Worm (Caenorhabditis elegans) whole organism, L2 larva: ENCODE measurements around the gene C42D4.13.

Experiments
- C34F6.9 ChIP-seq: fragments of 150-350 bp; optimal IDR thresholded peaks from 2 replicates; lab custom pipeline; 2014; ENCODE audit warnings: missing biosample characterization, missing genetic modification characterization
- F13H6.1 ChIP-seq: sonication (generic microtip); optimal IDR thresholded peaks from 2 replicates; lab custom pipeline; 2016; ENCODE audit warnings: missing genetic modification characterization, missing compliant biosample characterization
- R02D3.7 ChIP-seq: fragments of 150-350 bp; optimal IDR thresholded peaks from 2 replicates; lab custom pipeline; 2014; ENCODE audit warnings: missing biosample characterization, missing genetic modification characterization
- ama-1 ChIP-seq: fragments of 150-350 bp; optimal IDR thresholded peaks from 2 replicates; lab custom pipeline; 2018; ENCODE audit warnings: inconsistent platforms
- ceh-16 ChIP-seq: fragments of 150-350 bp; optimal IDR thresholded peaks from 2 replicates; lab custom pipeline; 2014; ENCODE audit warnings: missing biosample characterization, missing genetic modification characterization
- crh-2 ChIP-seq: sonication (generic microtip); optimal IDR thresholded peaks from 2 replicates; lab custom pipeline; 2017; ENCODE audit warnings: missing biosample characterization, missing genetic modification characterization
- dmd-4 ChIP-seq: sonication (generic microtip); optimal IDR thresholded peaks from 2 replicates; lab custom pipeline; 2017; ENCODE audit warnings: missing biosample characterization, missing genetic modification characterization
- egl-27 ChIP-seq: sonication (generic microtip); optimal IDR thresholded peaks from 3 replicates; lab custom pipeline; 2017; ENCODE audit warnings: missing biosample characterization, missing genetic modification reagents, missing genetic modification characterization
- elt-1 ChIP-seq: fragments of 150-350 bp; optimal IDR thresholded peaks from 2 replicates; lab custom pipeline; 2014; ENCODE audit warnings: missing biosample characterization, missing genetic modification characterization
- elt-3 ChIP-seq: sonication (generic microtip); optimal IDR thresholded peaks from 2 replicates; lab custom pipeline; 2017; ENCODE audit warnings: missing biosample characterization, missing genetic modification characterization
- gmeb-1 ChIP-seq: fragments of 150-350 bp; optimal IDR thresholded peaks from 2 replicates; lab custom pipeline; 2014; ENCODE audit warnings: missing biosample characterization, missing genetic modification characterization
- lin-11 ChIP-seq: fragments of 150-350 bp; sonication (generic microtip); optimal IDR thresholded peaks from 2 replicates; lab custom pipeline; 2014; ENCODE audit warnings: missing biosample characterization, missing genetic modification characterization, inconsistent platforms, mixed read lengths
- lin-13 ChIP-seq: fragments of 150-350 bp; optimal IDR thresholded peaks from 2 replicates; lab custom pipeline; 2014; ENCODE audit warnings: missing biosample characterization, missing genetic modification reagents, missing genetic modification characterization
- lin-39 ChIP-seq: fragments of 150-350 bp; optimal IDR thresholded peaks from 2 replicates; lab custom pipeline; 2014; ENCODE audit warnings: missing biosample characterization, missing genetic modification reagents, missing genetic modification characterization
- lsy-2 ChIP-seq, 2 experiments: fragments of 150-350 bp in 1 of 2; sonication (generic microtip) in 1 of 2; optimal IDR thresholded peaks; 2 replicates each; lab custom pipeline; 2014 to 2017; ENCODE audit warnings: missing biosample characterization in 2 of 2, missing genetic modification characterization in 2 of 2
- mab-5 ChIP-seq: fragments of 150-350 bp; optimal IDR thresholded peaks from 2 replicates; lab custom pipeline; 2014; ENCODE audit warnings: missing biosample characterization, missing genetic modification characterization
- mbf-1 ChIP-seq: sonication (generic microtip); optimal IDR thresholded peaks from 2 replicates; lab custom pipeline; 2017; ENCODE audit warnings: missing biosample characterization, missing genetic modification characterization
- mdl-1 ChIP-seq, 2 experiments: fragments of 150-350 bp in 1 of 2; sonication (generic microtip) in 1 of 2; optimal IDR thresholded peaks; 2 replicates each; lab custom pipeline; 2017; ENCODE audit warnings: missing biosample characterization in 2 of 2, missing genetic modification characterization in 2 of 2
- nhr-10 ChIP-seq: sonication (generic microtip); optimal IDR thresholded peaks from 2 replicates; lab custom pipeline; 2017; ENCODE audit warnings: missing biosample characterization, missing genetic modification characterization
- nhr-12 ChIP-seq: fragments of 150-350 bp; optimal IDR thresholded peaks from 2 replicates; lab custom pipeline; 2014; ENCODE audit warnings: missing biosample characterization, missing genetic modification characterization
- nhr-129 ChIP-seq: fragments of 150-350 bp; optimal IDR thresholded peaks from 2 replicates; lab custom pipeline; 2014; ENCODE audit warnings: missing biosample characterization, missing genetic modification characterization
- nhr-21 ChIP-seq: fragments of 150-350 bp; optimal IDR thresholded peaks from 2 replicates; lab custom pipeline; 2014; ENCODE audit warnings: missing biosample characterization, missing genetic modification characterization
- nhr-23 ChIP-seq: fragments of 150-350 bp; optimal IDR thresholded peaks from 2 replicates; lab custom pipeline; 2014; ENCODE audit warnings: missing biosample characterization, missing genetic modification reagents, missing genetic modification characterization
- nhr-237 ChIP-seq: fragments of 150-350 bp; optimal IDR thresholded peaks from 2 replicates; lab custom pipeline; 2014; ENCODE audit warnings: missing biosample characterization, missing genetic modification characterization
- nhr-25 ChIP-seq: fragments of 150-350 bp; sonication (generic microtip); optimal IDR thresholded peaks from 3 replicates; lab custom pipeline; 2014; ENCODE audit warnings: missing biosample characterization, missing genetic modification characterization
- nhr-6 ChIP-seq: fragments of 150-350 bp; optimal IDR thresholded peaks from 2 replicates; lab custom pipeline; 2014; ENCODE audit warnings: missing biosample characterization, missing genetic modification characterization
- nhr-77 ChIP-seq: fragments of 150-350 bp; optimal IDR thresholded peaks from 2 replicates; lab custom pipeline; 2014; ENCODE audit warnings: missing biosample characterization, missing genetic modification characterization
- sma-3 ChIP-seq: sonication (generic microtip); optimal IDR thresholded peaks from 2 replicates; lab custom pipeline; 2016; ENCODE audit warnings: missing genetic modification reagents, missing genetic modification characterization, missing compliant biosample characterization
- sma-9 ChIP-seq, 2 experiments: fragments of 150-350 bp in 1 of 2; sonication (generic microtip) in 1 of 2; optimal IDR thresholded peaks; 2 replicates each; lab custom pipeline; 2014 to 2016; ENCODE audit warnings: missing genetic modification characterization in 2 of 2, mild to moderate bottlenecking in 1 of 2, missing biosample characterization in 1 of 2, missing compliant biosample characterization in 1 of 2, missing genetic modification reagents in 1 of 2, moderate library complexity in 1 of 2
- snpc-4 ChIP-seq: fragments of 150-350 bp; optimal IDR thresholded peaks from 2 replicates; lab custom pipeline; 2014; ENCODE audit warnings: missing biosample characterization, missing genetic modification characterization
- unc-39 ChIP-seq: fragments of 150-350 bp; optimal IDR thresholded peaks from 2 replicates; lab custom pipeline; 2014; ENCODE audit warnings: missing biosample characterization, missing genetic modification characterization
- unc-55 ChIP-seq: fragments of 150-350 bp; sonication (generic microtip); optimal IDR thresholded peaks from 3 replicates; lab custom pipeline; 2014; ENCODE audit warnings: missing biosample characterization, missing genetic modification reagents, missing genetic modification characterization
- ztf-11 ChIP-seq: sonication (generic microtip); optimal IDR thresholded peaks from 2 replicates; lab custom pipeline; 2017; ENCODE audit warnings: missing biosample characterization, missing genetic modification characterization

Gene C42D4.13

ce11 chrIV:7171222-7171621, 16.7 kb downstream of the C42D4.13 start, which contains the start of gene str-220:
Gene str-220, minus strand, starts transcription at chrIV:7171322.
- TF ChIP-seq nhr-129 (tag; lab: Kevin White, UChicago) (no peak), nhr-12 (no peak), lin-11 (no peak)

- TF ChIP-seq snpc-4 (no peak), ztf-11 (tag; lab: Kevin White, UChicago) (no peak), dmd-4 (tag; lab: Kevin White, UChicago) (no peak), lin-39 (tag; lab: Kevin White, UChicago) (no peak), nhr-129 (tag; lab: Kevin White, UChicago) (peak; percentile 0), egl-27 (tag; lab: Kevin White, UChicago) (no peak), nhr-23 (tag; lab: Kevin White, UChicago) (no peak), nhr-10 (tag; lab: Kevin White, UChicago) (no peak), mbf-1 (no peak), lin-13 (GFP tag; lab: Kevin White, UChicago) (peak; percentile 1), ceh-16 (tag; lab: Kevin White, UChicago) (no peak), nhr-21 (tag; lab: Kevin White, UChicago) (no peak), lin-11 (no peak), nhr-25 (no peak), unc-39 (tag; lab: Kevin White, UChicago) (no peak), unc-55 (GFP tag; lab: Kevin White, UChicago) (peak; percentile 31), R02D3.7 (tag; lab: Kevin White, UChicago) (no peak), F13H6.1 (no peak), nhr-77 (tag; lab: Kevin White, UChicago) (no peak), sma-3 (GFP tag; lab: Kevin White, UChicago) (peak; percentile 5), lsy-2 (tag; optimal IDR thresholded peaks at IDR 0.05; lab: Kevin White, UChicago) (no peak), gmeb-1 (tag; lab: Kevin White, UChicago) (no peak), elt-3 (tag; lab: Kevin White, UChicago) (no peak), crh-2 (peak; percentile 43), nhr-12 (no peak), sma-9 (GFP tag; optimal IDR thresholded peaks at IDR 0.05; lab: Kevin White, UChicago) (no peak), sma-9 (tag; optimal IDR thresholded peaks at IDR 0.05; lab: Kevin White, UChicago) (no peak), nhr-6 (no peak), mab-5 (no peak), C34F6.9 (tag; lab: Kevin White, UChicago) (peak; percentile 70)
Measured at ce11 chrIV:7167983-7168760, 19.8 kb downstream of the C42D4.13 start, which contains the start of gene skr-16. Gene skr-16, plus strand, starts transcription at chrIV:7168710.

- TF ChIP-seq nhr-237 (tag; lab: Kevin White, UChicago): no peak
- TF ChIP-seq mdl-1 (tag; optimal IDR thresholded peaks at IDR 0.05; lab: Kevin White, UChicago): peak in 1 of 2 experiments; percentile 37
- no peak for TF ChIP-seq mbf-1
- peak; percentile 55 for TF ChIP-seq unc-55 (GFP tag; lab: Kevin White, UChicago)
- peak; percentile 36 for TF ChIP-seq sma-9 (GFP tag; optimal IDR thresholded peaks at IDR 0.05; lab: Kevin White, UChicago)
- no peak for TF ChIP-seq sma-9 (tag; optimal IDR thresholded peaks at IDR 0.05; lab: Kevin White, UChicago)
- TF ChIP-seq nhr-129 (tag; lab: Kevin White, UChicago): peak; percentile 26
- TF ChIP-seq C34F6.9 (tag; lab: Kevin White, UChicago): peak; percentile 62
- TF ChIP-seq lsy-2 (tag; optimal IDR thresholded peaks at IDR 0.05; lab: Kevin White, UChicago): peak in 1 of 2 experiments; percentile 48
Measured at ce11 chrIV:7166553-7166952, 21.4 kb downstream of the C42D4.13 start, which contains the start of gene C42D4.18. Gene C42D4.18, plus strand, starts transcription at chrIV:7166783.

- TF ChIP-seq gmeb-1 (tag; lab: Kevin White, UChicago): peak; percentile 83
- TF ChIP-seq ama-1 (lab: Kevin White, UChicago): no peak
- TF ChIP-seq nhr-129 (tag; lab: Kevin White, UChicago): peak; percentile 85
- TF ChIP-seq C34F6.9 (tag; lab: Kevin White, UChicago): peak; percentile 63
- no peak for TF ChIP-seq nhr-23 (tag; lab: Kevin White, UChicago)
- TF ChIP-seq lsy-2 (tag; optimal IDR thresholded peaks at IDR 0.05; lab: Kevin White, UChicago): peak in 1 of 2 experiments; percentile 56
Measured at ce11 chrIV:7165723-7166122, 22.2 kb downstream of the C42D4.13 start, which contains the start of gene rpc-1. Gene rpc-1, minus strand, starts transcription at chrIV:7165748.

- no peak for TF ChIP-seq elt-1 (tag; lab: Kevin White, UChicago)
- no peak for TF ChIP-seq elt-3 (tag; lab: Kevin White, UChicago)
Measured at ce11 chrIV:7159586-7159985, 28.3 kb downstream of the C42D4.13 start.
